Worm (Caenorhabditis elegans) whole organism, late embryonic: ENCODE data around the gene him-10.
A peak's percentile ranks its signal among the peaks of the same experiment; 100 is the strongest.

Experiments
- C08G9.2 ChIP-seq: sonication (generic microtip); optimal IDR thresholded peaks from 2 replicates; lab custom pipeline; 2016; ENCODE audit warnings: mild to moderate bottlenecking, missing genetic modification characterization, moderate library complexity, missing compliant biosample characterization
- C38D4.7 ChIP-seq: fragments of 200-800 bp; sonication (Bioruptor generic); optimal IDR thresholded peaks from 2 replicates; lab custom pipeline; 2018; ENCODE audit warnings: mild to moderate bottlenecking, missing genetic modification characterization, moderate library complexity, missing compliant biosample characterization
- K02D7.2 ChIP-seq: sonication (generic microtip); optimal IDR thresholded peaks from 2 replicates; lab custom pipeline; 2017; ENCODE audit warnings: mild to moderate bottlenecking, missing genetic modification characterization, missing compliant biosample characterization
- K09A11.1 ChIP-seq: sonication (generic microtip); optimal IDR thresholded peaks from 2 replicates; lab custom pipeline; 2017; ENCODE audit warnings: antibody characterized with exemption, mild to moderate bottlenecking, missing genetic modification characterization, missing compliant biosample characterization; ENCODE audit not compliant: insufficient read depth
- T23F11.4 ChIP-seq: fragments of 200-800 bp; sonication (Bioruptor generic); optimal IDR thresholded peaks from 2 replicates; lab custom pipeline; 2018; ENCODE audit warnings: mild to moderate bottlenecking, missing genetic modification characterization, missing compliant biosample characterization
- Y22D7AL.16 ChIP-seq: sonication (generic microtip); optimal IDR thresholded peaks from 2 replicates; lab custom pipeline; 2016; ENCODE audit warnings: missing genetic modification characterization, missing compliant biosample characterization
- ahr-1 ChIP-seq: sonication (generic microtip); optimal IDR thresholded peaks from 2 replicates; lab custom pipeline; 2016; ENCODE audit warnings: missing genetic modification characterization, missing compliant biosample characterization
- ceh-14 ChIP-seq: sonication (generic microtip); optimal IDR thresholded peaks from 2 replicates; lab custom pipeline; 2016; ENCODE audit warnings: missing genotype, missing genetic modification characterization, missing compliant biosample characterization
- ceh-18 ChIP-seq: sonication (generic microtip); optimal IDR thresholded peaks from 2 replicates; lab custom pipeline; 2016; ENCODE audit warnings: missing genetic modification characterization, missing compliant biosample characterization
- ceh-2 ChIP-seq: sonication (generic microtip); optimal IDR thresholded peaks from 2 replicates; lab custom pipeline; 2016; ENCODE audit warnings: missing genotype, missing genetic modification characterization, missing compliant biosample characterization
- ceh-22 ChIP-seq: sonication (generic microtip); optimal IDR thresholded peaks from 2 replicates; lab custom pipeline; 2017; ENCODE audit warnings: missing biosample characterization, missing genetic modification characterization
- ceh-24 ChIP-seq: sonication (generic microtip); optimal IDR thresholded peaks from 2 replicates; lab custom pipeline; 2016; ENCODE audit warnings: mild to moderate bottlenecking, missing genetic modification characterization, missing compliant biosample characterization
- ceh-30 ChIP-seq: fragments of 150-350 bp; optimal IDR thresholded peaks from 2 replicates; lab custom pipeline; 2014; ENCODE audit warnings: missing biosample characterization, missing genetic modification characterization
- ceh-45 ChIP-seq: fragments of 200-800 bp; sonication (Bioruptor generic); IDR thresholded peaks from 2 replicates; pipeline ENCODE4 v1.3.6; 2022; ENCODE audit warnings: missing genetic modification reagents, missing genetic modification characterization, missing compliant biosample characterization
- ceh-6 ChIP-seq: fragments of 200-800 bp; sonication (Bioruptor generic); optimal IDR thresholded peaks from 2 replicates; lab custom pipeline; 2018; ENCODE audit warnings: mild to moderate bottlenecking, missing genetic modification characterization, missing compliant biosample characterization
- ceh-9 ChIP-seq: sonication (generic microtip); optimal IDR thresholded peaks from 2 replicates; lab custom pipeline; 2016; ENCODE audit warnings: mild to moderate bottlenecking, missing genetic modification characterization, inconsistent platforms, missing compliant biosample characterization
- che-1 ChIP-seq: sonication (generic microtip); optimal IDR thresholded peaks from 2 replicates; lab custom pipeline; 2016; ENCODE audit warnings: mild to moderate bottlenecking, missing genetic modification characterization, missing compliant biosample characterization
- dmd-4 ChIP-seq: sonication (generic microtip); optimal IDR thresholded peaks from 2 replicates; lab custom pipeline; 2016; ENCODE audit warnings: borderline replicate concordance, missing genetic modification characterization, missing compliant biosample characterization
- dve-1 ChIP-seq: sonication (generic microtip); optimal IDR thresholded peaks from 2 replicates; lab custom pipeline; 2017; ENCODE audit warnings: antibody characterized with exemption, mild to moderate bottlenecking, missing genetic modification characterization, missing compliant biosample characterization
- elt-4 ChIP-seq: sonication (generic microtip); optimal IDR thresholded peaks from 2 replicates; lab custom pipeline; 2016; ENCODE audit warnings: missing genetic modification characterization, missing compliant biosample characterization
- eyg-1 ChIP-seq: sonication (generic microtip); optimal IDR thresholded peaks from 2 replicates; lab custom pipeline; 2016; ENCODE audit warnings: missing genotype, missing genetic modification characterization, missing compliant biosample characterization
- fkh-6 ChIP-seq: sonication (generic microtip); optimal IDR thresholded peaks from 2 replicates; lab custom pipeline; 2016; ENCODE audit warnings: missing genetic modification characterization, missing compliant biosample characterization
- hlh-13 ChIP-seq: fragments of 200-800 bp; sonication (Bioruptor generic); optimal IDR thresholded peaks from 2 replicates; lab custom pipeline; 2018; ENCODE audit warnings: mild to moderate bottlenecking, missing genetic modification characterization, missing compliant biosample characterization
- hlh-15 ChIP-seq: sonication (generic microtip); optimal IDR thresholded peaks from 2 replicates; lab custom pipeline; 2016; ENCODE audit warnings: missing genetic modification characterization, missing compliant biosample characterization
- hlh-30 ChIP-seq: sonication (generic microtip); optimal IDR thresholded peaks from 2 replicates; lab custom pipeline; 2017; ENCODE audit warnings: antibody characterized with exemption, missing genetic modification characterization, missing compliant biosample characterization; ENCODE audit not compliant: insufficient read depth
- hlh-6 ChIP-seq: sonication (generic microtip); optimal IDR thresholded peaks from 2 replicates; lab custom pipeline; 2016; ENCODE audit warnings: missing genotype, missing genetic modification characterization, missing compliant biosample characterization
- hlh-8 ChIP-seq: sonication (generic microtip); optimal IDR thresholded peaks from 2 replicates; lab custom pipeline; 2016; ENCODE audit warnings: missing genotype, missing genetic modification characterization, missing compliant biosample characterization
- odd-2 ChIP-seq: sonication (generic microtip); optimal IDR thresholded peaks from 2 replicates; lab custom pipeline; 2017; ENCODE audit warnings: antibody characterized with exemption, mild to moderate bottlenecking, missing genetic modification characterization, missing compliant biosample characterization
- pag-3 ChIP-seq: sonication (generic microtip); optimal IDR thresholded peaks from 2 replicates; lab custom pipeline; 2016; ENCODE audit warnings: missing compliant biosample characterization, missing genetic modification characterization, borderline replicate concordance
- pax-1 ChIP-seq: fragments of 150-350 bp; optimal IDR thresholded peaks from 2 replicates; lab custom pipeline; 2014; ENCODE audit warnings: missing biosample characterization, missing genetic modification characterization
- pha-2 ChIP-seq: sonication (generic microtip); optimal IDR thresholded peaks from 2 replicates; lab custom pipeline; 2017; ENCODE audit warnings: mild to moderate bottlenecking, missing genetic modification characterization, missing compliant biosample characterization
- pqm-1 ChIP-seq: sonication (generic microtip); optimal IDR thresholded peaks from 2 replicates; lab custom pipeline; 2016; ENCODE audit warnings: missing genetic modification characterization, missing compliant biosample characterization
- pros-1 ChIP-seq: fragments of 150-350 bp; optimal IDR thresholded peaks from 2 replicates; lab custom pipeline; 2014; ENCODE audit warnings: missing biosample characterization, missing genetic modification reagents, missing genetic modification characterization
- ref-2 ChIP-seq: sonication (generic microtip); optimal IDR thresholded peaks from 2 replicates; lab custom pipeline; 2016; ENCODE audit warnings: missing genetic modification characterization, missing compliant biosample characterization
- rnt-1 ChIP-seq: sonication (generic microtip); optimal IDR thresholded peaks from 2 replicates; lab custom pipeline; 2016; ENCODE audit warnings: missing genetic modification characterization, missing compliant biosample characterization
- sdc-2 ChIP-seq: sonication (generic microtip); optimal IDR thresholded peaks from 2 replicates; lab custom pipeline; 2016; ENCODE audit warnings: missing genotype, missing genetic modification characterization, missing compliant biosample characterization
- sox-2 ChIP-seq: fragments of 200-800 bp; sonication (Bioruptor generic); IDR thresholded peaks from 2 replicates; pipeline ENCODE4 v1.3.6; 2022; ENCODE audit warnings: missing genetic modification reagents, missing genetic modification characterization, missing compliant biosample characterization
- tbx-2 ChIP-seq: sonication (generic microtip); optimal IDR thresholded peaks from 2 replicates; lab custom pipeline; 2016; ENCODE audit warnings: missing genetic modification characterization, missing compliant biosample characterization
- ttx-3 ChIP-seq: sonication (generic microtip); optimal IDR thresholded peaks from 2 replicates; lab custom pipeline; 2016; ENCODE audit warnings: missing genetic modification reagents, missing genetic modification characterization, missing compliant biosample characterization
- unc-3 ChIP-seq, 2 experiments: fragments of 200-800 bp in 1 of 2; sonication (Bioruptor generic) in 1 of 2; sonication (generic microtip) in 1 of 2; conservative IDR thresholded peaks in 1 of 2; optimal IDR thresholded peaks in 1 of 2; 2 replicates each; pipeline versions ENCODE4 v1.3.6 to Lab custom; 2016 to 2022; ENCODE audit warnings: missing compliant biosample characterization in 2 of 2, missing genetic modification characterization in 2 of 2, missing genetic modification reagents in 1 of 2
- unc-42 ChIP-seq: sonication (generic microtip); optimal IDR thresholded peaks from 2 replicates; lab custom pipeline; 2016; ENCODE audit warnings: missing genotype, missing genetic modification characterization, missing compliant biosample characterization
- unc-55 ChIP-seq: sonication (generic microtip); optimal IDR thresholded peaks from 2 replicates; lab custom pipeline; 2017; ENCODE audit warnings: missing biosample characterization, missing genetic modification reagents, missing genetic modification characterization
- unc-86 ChIP-seq: sonication (generic microtip); optimal IDR thresholded peaks from 2 replicates; lab custom pipeline; 2016; ENCODE audit warnings: missing genetic modification characterization, missing compliant biosample characterization
- zip-5 ChIP-seq: sonication (generic microtip); optimal IDR thresholded peaks from 2 replicates; lab custom pipeline; 2016; ENCODE audit warnings: missing genetic modification characterization, missing compliant biosample characterization
- ztf-16 ChIP-seq: sonication (generic microtip); optimal IDR thresholded peaks from 2 replicates; lab custom pipeline; 2017; ENCODE audit warnings: missing genetic modification characterization, missing compliant biosample characterization

him-10 gene

DNA sequence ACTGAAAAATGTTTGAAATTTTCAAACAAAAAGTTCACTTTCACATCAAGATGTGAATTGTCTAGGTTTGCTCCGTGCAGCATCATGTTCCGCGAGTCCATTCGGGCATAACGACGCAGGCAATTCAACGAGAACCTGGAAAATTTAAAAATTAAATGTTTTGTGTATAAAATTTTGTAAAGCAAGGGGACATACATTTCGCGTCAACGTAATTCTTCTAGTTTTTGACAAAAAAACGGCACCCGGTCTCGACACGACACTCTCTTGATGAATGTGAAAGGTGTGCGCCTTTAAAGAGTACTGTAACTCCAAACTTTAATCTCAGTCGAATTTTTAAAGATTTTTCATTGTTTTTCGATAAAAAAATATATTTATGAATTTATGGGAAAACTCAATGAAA lies 31.0 kb downstream of the him-10 start, which contains the start of gene R12B2.6:
R12B2.6 (minus strand) TSS at position 101 of the 400 bp plus-strand sequence.
- TF ChIP-seq C38D4.7 (GFP tag; lab: Kevin White, UChicago), result no peak
- TF ChIP-seq unc-55 (GFP tag; lab: Kevin White, UChicago), result no peak
- no peak for TF ChIP-seq ztf-16 (tag; lab: Kevin White, UChicago)
- TF ChIP-seq ceh-18, result no peak
- TF ChIP-seq T23F11.4 (GFP tag; lab: Kevin White, UChicago), result no peak
- TF ChIP-seq zip-5 (tag; lab: Kevin White, UChicago), result no peak
- TF ChIP-seq ceh-24 (tag; lab: Kevin White, UChicago), result no peak
- no peak for TF ChIP-seq ceh-30
- no peak for TF ChIP-seq tbx-2 (tag; lab: Kevin White, UChicago)
- TF ChIP-seq K02D7.2 (tag; lab: Kevin White, UChicago), result no peak
- TF ChIP-seq C08G9.2 (tag; lab: Kevin White, UChicago), result no peak
- TF ChIP-seq pros-1 (tag; lab: Kevin White, UChicago), result no peak
- TF ChIP-seq hlh-30 (tag; lab: Kevin White, UChicago), result no peak
- no peak for TF ChIP-seq pax-1 (tag; lab: Kevin White, UChicago)
- no peak for TF ChIP-seq sox-2
- no peak for TF ChIP-seq rnt-1 (tag; lab: Kevin White, UChicago)
- no peak for TF ChIP-seq elt-4 (tag; lab: Kevin White, UChicago)
- no peak for TF ChIP-seq K09A11.1 (tag; lab: Kevin White, UChicago)
- no peak for TF ChIP-seq hlh-15 (tag; lab: Kevin White, UChicago)

DNA sequence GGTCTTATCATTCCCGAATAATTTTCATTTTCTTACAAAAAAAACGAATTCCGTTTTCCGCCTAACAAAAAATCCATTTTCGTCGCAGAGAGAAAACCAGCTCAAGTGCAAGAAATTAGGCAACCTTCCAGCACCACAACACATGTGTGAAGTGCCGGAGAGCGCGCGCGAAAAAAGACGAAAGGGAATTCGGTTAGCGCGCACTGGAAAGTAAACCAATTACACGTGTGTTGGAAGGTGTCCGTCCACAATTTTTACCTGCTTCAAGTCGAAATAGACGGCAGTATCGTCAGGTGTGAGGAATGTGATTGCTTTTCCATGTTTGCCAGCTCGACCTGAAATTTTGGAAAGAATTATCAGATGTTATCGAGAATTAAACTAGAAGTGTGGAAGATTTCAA lies 31.6 kb downstream of the him-10 start:
- TF ChIP-seq ceh-22 (tag; lab: Kevin White, UChicago) (no peak), hlh-6 (tag; lab: Kevin White, UChicago) (no peak), unc-42 (tag; lab: Kevin White, UChicago) (peak; percentile 61), dmd-4 (tag; lab: Kevin White, UChicago) (no peak), fkh-6 (no peak), ceh-45 (no peak), pag-3 (tag; lab: Kevin White, UChicago) (no peak), unc-86 (tag; lab: Kevin White, UChicago) (no peak)

DNA sequence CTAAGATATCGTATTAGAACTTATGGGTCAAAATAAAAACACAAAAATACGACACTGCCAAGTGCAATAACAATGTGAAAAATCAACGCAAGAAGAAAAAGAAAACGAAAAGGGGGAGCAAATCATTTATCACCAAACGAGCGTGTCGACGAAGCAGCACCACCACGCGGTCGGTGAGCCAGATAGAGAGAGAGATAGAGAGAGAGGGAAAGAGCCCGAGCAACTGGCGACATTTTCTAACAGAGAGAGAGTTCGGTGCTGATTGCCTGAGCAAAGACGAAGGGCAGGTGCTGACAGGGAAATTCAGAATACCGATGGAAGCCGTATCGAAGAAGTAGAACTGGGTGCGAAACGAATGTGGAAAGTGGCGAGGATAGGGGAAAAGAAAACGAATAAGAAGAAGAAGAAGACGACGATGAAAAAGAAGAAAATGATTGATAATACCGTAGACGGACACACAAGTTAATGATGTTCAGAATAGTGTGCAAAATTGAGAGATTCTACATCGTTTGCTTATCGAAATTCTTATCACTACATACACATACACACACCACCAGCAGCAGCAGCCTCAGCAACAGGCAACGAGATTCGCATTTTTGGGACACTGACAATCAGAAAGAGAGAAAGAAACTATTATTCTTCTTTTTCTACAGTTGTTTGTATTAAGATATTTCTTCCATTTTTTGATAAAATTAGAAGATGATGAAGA lies 32.3 kb downstream of the him-10 start:
- no peak for TF ChIP-seq ceh-9
- no peak for TF ChIP-seq eyg-1 (tag; lab: Kevin White, UChicago)
- TF ChIP-seq pros-1 (tag; lab: Kevin White, UChicago), result no peak
- TF ChIP-seq unc-86 (tag; lab: Kevin White, UChicago), result no peak
- TF ChIP-seq zip-5 (tag; lab: Kevin White, UChicago), result no peak
- TF ChIP-seq ttx-3, result no peak
- no peak for TF ChIP-seq ceh-14 (tag; lab: Kevin White, UChicago)
- peak; percentile 63 for TF ChIP-seq ceh-18
- no peak for TF ChIP-seq ceh-45
- TF ChIP-seq ahr-1, result no peak
- TF ChIP-seq rnt-1 (tag; lab: Kevin White, UChicago), result peak; percentile 49
- TF ChIP-seq hlh-15 (tag; lab: Kevin White, UChicago), result no peak
- TF ChIP-seq ceh-6, result no peak
- no peak for TF ChIP-seq pha-2 (tag; lab: Kevin White, UChicago)
- no peak for TF ChIP-seq hlh-8 (tag; lab: Kevin White, UChicago)
- no peak for TF ChIP-seq ceh-24 (tag; lab: Kevin White, UChicago)
- no peak for TF ChIP-seq che-1 (tag; lab: Kevin White, UChicago)
- no peak for TF ChIP-seq pax-1 (tag; lab: Kevin White, UChicago)
- no peak for TF ChIP-seq K09A11.1 (tag; lab: Kevin White, UChicago)
- TF ChIP-seq sdc-2 (tag; lab: Kevin White, UChicago), result no peak
- TF ChIP-seq odd-2 (tag; lab: Kevin White, UChicago), result no peak
- no peak for TF ChIP-seq pqm-1 (tag; lab: Kevin White, UChicago)
- TF ChIP-seq ref-2 (tag; lab: Kevin White, UChicago), result no peak
- no peak for TF ChIP-seq unc-55 (GFP tag; lab: Kevin White, UChicago)
- no peak for TF ChIP-seq Y22D7AL.16 (tag; lab: Kevin White, UChicago)
- TF ChIP-seq hlh-13 (GFP tag; lab: Kevin White, UChicago), result no peak
- no peak for TF ChIP-seq unc-3 (GFP tag; conservative IDR thresholded peaks at IDR 0.05; lab: Robert Waterston, UW)
- no peak for TF ChIP-seq unc-3 (tag; optimal IDR thresholded peaks at IDR 0.05; lab: Kevin White, UChicago)
- peak; percentile 46 for TF ChIP-seq C08G9.2 (tag; lab: Kevin White, UChicago)
- no peak for TF ChIP-seq ceh-2 (tag; lab: Kevin White, UChicago)
- TF ChIP-seq dve-1 (tag; lab: Kevin White, UChicago), result no peak
- TF ChIP-seq fkh-6, result no peak
- no peak for TF ChIP-seq tbx-2 (tag; lab: Kevin White, UChicago)
